Worm (Caenorhabditis elegans) whole organism, late embryonic: ENCODE data around the gene srab-3.
"Not testable (repeated sequence)": the region's sequence is repeated elsewhere in the genome, so short reads cannot be mapped to it uniquely, and the experiment has no call there.

Experiments
- C08G9.2 ChIP-seq: sonication (generic microtip); optimal IDR thresholded peaks from 2 replicates; lab custom pipeline; 2016; ENCODE audit warnings: mild to moderate bottlenecking, missing genetic modification characterization, moderate library complexity, missing compliant biosample characterization
- C38D4.7 ChIP-seq: fragments of 200-800 bp; sonication (Bioruptor generic); optimal IDR thresholded peaks from 2 replicates; lab custom pipeline; 2018; ENCODE audit warnings: mild to moderate bottlenecking, missing genetic modification characterization, moderate library complexity, missing compliant biosample characterization
- F13H6.1 ChIP-seq: sonication (generic microtip); optimal IDR thresholded peaks from 2 replicates; lab custom pipeline; 2016; ENCODE audit warnings: missing genetic modification characterization, missing compliant biosample characterization
- K02D7.2 ChIP-seq: sonication (generic microtip); optimal IDR thresholded peaks from 2 replicates; lab custom pipeline; 2017; ENCODE audit warnings: mild to moderate bottlenecking, missing genetic modification characterization, missing compliant biosample characterization
- T23F11.4 ChIP-seq: fragments of 200-800 bp; sonication (Bioruptor generic); optimal IDR thresholded peaks from 2 replicates; lab custom pipeline; 2018; ENCODE audit warnings: mild to moderate bottlenecking, missing genetic modification characterization, missing compliant biosample characterization
- Y22D7AL.16 ChIP-seq: sonication (generic microtip); optimal IDR thresholded peaks from 2 replicates; lab custom pipeline; 2016; ENCODE audit warnings: missing genetic modification characterization, missing compliant biosample characterization
- ceh-14 ChIP-seq: sonication (generic microtip); optimal IDR thresholded peaks from 2 replicates; lab custom pipeline; 2016; ENCODE audit warnings: missing genotype, missing genetic modification characterization, missing compliant biosample characterization
- ceh-18 ChIP-seq: sonication (generic microtip); optimal IDR thresholded peaks from 2 replicates; lab custom pipeline; 2016; ENCODE audit warnings: missing genetic modification characterization, missing compliant biosample characterization
- ceh-19 ChIP-seq: fragments of 200-800 bp; sonication (Bioruptor generic); optimal IDR thresholded peaks from 2 replicates; lab custom pipeline; 2018; ENCODE audit warnings: mild to moderate bottlenecking, missing genetic modification characterization, missing compliant biosample characterization
- ceh-34 ChIP-seq: sonication (generic microtip); optimal IDR thresholded peaks from 2 replicates; lab custom pipeline; 2016; ENCODE audit warnings: mild to moderate bottlenecking, missing genetic modification characterization, missing compliant biosample characterization
- ceh-45 ChIP-seq: fragments of 200-800 bp; sonication (Bioruptor generic); IDR thresholded peaks from 2 replicates; pipeline ENCODE4 v1.3.6; 2022; ENCODE audit warnings: missing genetic modification reagents, missing genetic modification characterization, missing compliant biosample characterization
- che-1 ChIP-seq: sonication (generic microtip); optimal IDR thresholded peaks from 2 replicates; lab custom pipeline; 2016; ENCODE audit warnings: mild to moderate bottlenecking, missing genetic modification characterization, missing compliant biosample characterization
- dmd-4 ChIP-seq: sonication (generic microtip); optimal IDR thresholded peaks from 2 replicates; lab custom pipeline; 2016; ENCODE audit warnings: borderline replicate concordance, missing genetic modification characterization, missing compliant biosample characterization
- eyg-1 ChIP-seq: sonication (generic microtip); optimal IDR thresholded peaks from 2 replicates; lab custom pipeline; 2016; ENCODE audit warnings: missing genotype, missing genetic modification characterization, missing compliant biosample characterization
- gmeb-2 ChIP-seq: sonication (generic microtip); optimal IDR thresholded peaks from 2 replicates; lab custom pipeline; 2016; ENCODE audit warnings: missing genetic modification characterization, inconsistent platforms, missing compliant biosample characterization
- hlh-13 ChIP-seq: fragments of 200-800 bp; sonication (Bioruptor generic); optimal IDR thresholded peaks from 2 replicates; lab custom pipeline; 2018; ENCODE audit warnings: mild to moderate bottlenecking, missing genetic modification characterization, missing compliant biosample characterization
- hlh-30 ChIP-seq: sonication (generic microtip); optimal IDR thresholded peaks from 2 replicates; lab custom pipeline; 2017; ENCODE audit warnings: antibody characterized with exemption, missing genetic modification characterization, missing compliant biosample characterization; ENCODE audit not compliant: insufficient read depth
- hlh-6 ChIP-seq: sonication (generic microtip); optimal IDR thresholded peaks from 2 replicates; lab custom pipeline; 2016; ENCODE audit warnings: missing genotype, missing genetic modification characterization, missing compliant biosample characterization
- hlh-8 ChIP-seq: sonication (generic microtip); optimal IDR thresholded peaks from 2 replicates; lab custom pipeline; 2016; ENCODE audit warnings: missing genotype, missing genetic modification characterization, missing compliant biosample characterization
- lim-6 ChIP-seq: sonication (generic microtip); optimal IDR thresholded peaks from 2 replicates; lab custom pipeline; 2016; ENCODE audit warnings: missing genetic modification characterization, missing compliant biosample characterization
- madf-2 ChIP-seq: sonication (generic microtip); optimal IDR thresholded peaks from 2 replicates; lab custom pipeline; 2017; ENCODE audit warnings: missing genetic modification characterization, missing compliant biosample characterization
- mec-3 ChIP-seq: sonication (generic microtip); optimal IDR thresholded peaks from 2 replicates; lab custom pipeline; 2016; ENCODE audit warnings: borderline replicate concordance, missing genetic modification characterization, missing compliant biosample characterization
- nfya-1 ChIP-seq: sonication (generic microtip); optimal IDR thresholded peaks from 2 replicates; lab custom pipeline; 2017; ENCODE audit warnings: missing genetic modification characterization, mild to moderate bottlenecking, missing compliant biosample characterization, antibody characterized with exemption, moderate library complexity
- nhr-11 ChIP-seq: fragments of 150-350 bp; optimal IDR thresholded peaks from 2 replicates; lab custom pipeline; 2014; ENCODE audit warnings: missing biosample characterization, missing genetic modification characterization
- pag-3 ChIP-seq: sonication (generic microtip); optimal IDR thresholded peaks from 2 replicates; lab custom pipeline; 2016; ENCODE audit warnings: missing compliant biosample characterization, missing genetic modification characterization, borderline replicate concordance
- pat-9 ChIP-seq: fragments of 200-800 bp; sonication (Bioruptor generic); optimal IDR thresholded peaks from 2 replicates; lab custom pipeline; 2018; ENCODE audit warnings: mild to moderate bottlenecking, missing genetic modification characterization, moderate library complexity, missing compliant biosample characterization
- pha-2 ChIP-seq: sonication (generic microtip); optimal IDR thresholded peaks from 2 replicates; lab custom pipeline; 2017; ENCODE audit warnings: mild to moderate bottlenecking, missing genetic modification characterization, missing compliant biosample characterization
- pqm-1 ChIP-seq: sonication (generic microtip); optimal IDR thresholded peaks from 2 replicates; lab custom pipeline; 2016; ENCODE audit warnings: missing genetic modification characterization, missing compliant biosample characterization
- sox-2 ChIP-seq: fragments of 200-800 bp; sonication (Bioruptor generic); IDR thresholded peaks from 2 replicates; pipeline ENCODE4 v1.3.6; 2022; ENCODE audit warnings: missing genetic modification reagents, missing genetic modification characterization, missing compliant biosample characterization
- tbx-7 ChIP-seq: sonication (generic microtip); optimal IDR thresholded peaks from 2 replicates; lab custom pipeline; 2016; ENCODE audit warnings: missing genotype, missing genetic modification characterization, missing compliant biosample characterization
- unc-3 ChIP-seq, 2 experiments: fragments of 200-800 bp in 1 of 2; sonication (Bioruptor generic) in 1 of 2; sonication (generic microtip) in 1 of 2; conservative IDR thresholded peaks in 1 of 2; optimal IDR thresholded peaks in 1 of 2; 2 replicates each; pipeline versions ENCODE4 v1.3.6 to Lab custom; 2016 to 2022; ENCODE audit warnings: missing compliant biosample characterization in 2 of 2, missing genetic modification characterization in 2 of 2, missing genetic modification reagents in 1 of 2
- unc-42 ChIP-seq: sonication (generic microtip); optimal IDR thresholded peaks from 2 replicates; lab custom pipeline; 2016; ENCODE audit warnings: missing genotype, missing genetic modification characterization, missing compliant biosample characterization
- unc-55 ChIP-seq: sonication (generic microtip); optimal IDR thresholded peaks from 2 replicates; lab custom pipeline; 2017; ENCODE audit warnings: missing biosample characterization, missing genetic modification reagents, missing genetic modification characterization
- ztf-16 ChIP-seq: sonication (generic microtip); optimal IDR thresholded peaks from 2 replicates; lab custom pipeline; 2017; ENCODE audit warnings: missing genetic modification characterization, missing compliant biosample characterization

The srab-3 gene

DNA sequence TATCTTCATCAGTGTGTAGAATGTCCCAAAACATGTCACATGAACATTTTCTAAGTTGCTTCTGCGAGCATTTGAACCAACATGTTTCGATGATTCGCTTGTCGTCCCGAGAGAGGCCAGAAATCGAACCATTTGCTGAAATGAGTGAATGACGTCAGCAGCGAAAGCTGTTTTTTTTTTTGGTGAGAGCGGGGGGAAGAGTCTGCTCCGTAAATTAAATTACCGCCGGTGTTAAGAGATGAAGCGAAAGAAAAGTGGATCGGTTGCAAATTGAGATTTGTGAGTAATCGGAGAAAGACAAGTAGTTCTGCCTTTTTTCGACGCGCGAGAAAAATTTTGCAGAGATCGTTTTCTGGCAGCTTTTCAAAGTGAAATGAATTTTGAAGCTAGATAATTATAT lies 19.4 kb downstream of the srab-3 start:
- TF ChIP-seq ceh-19 (GFP tag; lab: Kevin White, UChicago) (no peak), dmd-4 (tag; lab: Kevin White, UChicago) (no peak), hlh-8 (no peak), unc-42 (tag; lab: Kevin White, UChicago) (peak; percentile 55)

DNA sequence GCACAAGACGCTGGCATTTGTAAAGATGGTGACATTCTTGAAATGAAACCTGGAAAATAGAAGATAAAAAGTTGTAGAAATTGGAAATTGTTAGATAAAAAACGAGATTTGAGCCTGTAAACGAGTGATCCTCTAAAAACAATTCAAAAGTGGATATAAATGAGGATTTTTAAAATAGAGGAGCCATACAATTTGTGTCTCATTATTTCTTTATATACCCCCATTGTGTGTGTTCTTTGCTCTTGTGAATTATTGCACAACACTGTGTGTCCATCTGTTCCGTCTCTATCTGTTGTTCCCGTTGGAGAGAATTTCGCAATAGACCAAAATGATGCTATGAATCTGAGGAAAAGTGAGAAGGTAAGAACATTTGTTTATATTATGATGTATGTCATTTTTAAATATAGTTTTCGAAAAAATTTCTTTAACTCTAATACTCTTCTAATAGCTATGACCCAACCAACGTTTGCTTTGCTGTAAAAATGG lies 20.8 kb downstream of the srab-3 start, which contains the start of gene Y58A7A.5:
Y58A7A.5 (minus strand) TSS at position 51 of the 486 bp plus-strand sequence.
- TF ChIP-seq C38D4.7 (no peak), ceh-34 (tag; lab: Kevin White, UChicago) (no peak), pqm-1 (tag; lab: Kevin White, UChicago) (no peak), eyg-1 (tag; lab: Kevin White, UChicago) (no peak), gmeb-2 (tag; lab: Kevin White, UChicago) (no peak), Y22D7AL.16 (tag; lab: Kevin White, UChicago) (no peak)

DNA sequence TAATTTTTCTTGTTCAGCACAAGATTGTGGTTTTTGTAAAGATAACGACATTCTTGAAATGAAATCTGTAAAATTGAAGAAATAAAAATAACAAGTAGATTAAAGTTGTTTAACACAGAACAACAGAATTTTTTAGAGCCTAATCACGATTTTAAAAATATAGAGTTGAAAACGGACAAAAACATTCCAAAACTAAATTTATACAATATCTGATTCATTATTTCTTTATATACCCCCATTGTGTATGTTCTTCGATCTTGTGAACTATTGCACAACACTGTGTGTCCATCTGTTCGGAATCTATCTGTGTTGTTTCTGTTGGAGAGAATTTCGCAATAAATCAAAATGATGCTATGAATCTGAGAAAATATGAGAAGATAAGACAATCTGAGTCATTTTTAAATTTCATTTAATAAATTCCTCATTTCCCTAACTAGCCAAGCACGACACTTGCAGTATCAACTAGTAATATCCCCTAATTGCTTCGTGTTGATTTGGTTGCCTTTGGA lies 22.7 kb downstream of the srab-3 start, which contains the start of gene Y58A7A.4:
Y58A7A.4 (minus strand) TSS at position 51 of the 509 bp plus-strand sequence.
- TF ChIP-seq nhr-11 (tag; lab: Kevin White, UChicago) (no peak), K02D7.2 (no peak), hlh-30 (tag; lab: Kevin White, UChicago) (no peak), pag-3 (tag; lab: Kevin White, UChicago) (no peak), T23F11.4 (no peak), pat-9 (no peak), hlh-13 (no peak), F13H6.1 (no peak), che-1 (tag; lab: Kevin White, UChicago) (no peak), unc-55 (GFP tag; lab: Kevin White, UChicago) (no peak), madf-2 (tag; lab: Kevin White, UChicago) (no peak), ceh-18 (tag; lab: Kevin White, UChicago) (no peak), ceh-14 (tag; lab: Kevin White, UChicago) (no peak), pha-2 (no peak), gmeb-2 (tag; lab: Kevin White, UChicago) (no peak), unc-42 (tag; lab: Kevin White, UChicago) (no peak), ceh-45 (GFP tag; lab: Robert Waterston, UW) (no peak), pqm-1 (tag; lab: Kevin White, UChicago) (no peak), lim-6 (tag; lab: Kevin White, UChicago) (no peak), hlh-6 (tag; lab: Kevin White, UChicago) (no peak)

DNA sequence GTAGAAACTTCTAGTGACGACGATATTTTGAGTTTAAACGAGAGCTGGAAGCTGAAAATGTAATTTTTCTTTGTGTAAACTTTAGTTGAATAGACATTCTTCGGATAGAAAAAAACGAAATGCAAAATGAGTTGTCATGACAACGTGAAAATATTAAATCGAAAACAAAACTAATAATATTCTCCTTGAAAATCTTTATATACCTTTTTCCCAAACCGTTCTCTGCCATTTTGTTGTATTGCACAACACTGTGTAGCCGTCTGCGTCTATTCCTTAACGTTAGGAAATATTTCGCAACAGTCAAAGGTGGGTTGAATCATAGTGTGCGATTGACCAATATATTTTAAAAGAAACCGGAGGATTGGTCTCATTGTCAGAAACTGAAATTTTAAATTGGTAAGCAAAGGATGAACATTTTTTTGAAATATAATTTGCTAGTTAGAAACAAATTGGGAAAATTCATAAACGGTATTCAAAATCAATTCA lies 26.8 kb downstream of the srab-3 start, which contains the start of gene Y58A7A.3:
Y58A7A.3 (minus strand) TSS at position 51 of the 486 bp plus-strand sequence.
- TF ChIP-seq mec-3 (tag; lab: Kevin White, UChicago) (no peak), tbx-7 (no peak), lim-6 (tag; lab: Kevin White, UChicago) (no peak), C08G9.2 (no peak), nfya-1 (tag; lab: Kevin White, UChicago) (peak; percentile 20), ztf-16 (no peak), dmd-4 (tag; lab: Kevin White, UChicago) (no peak)

DNA sequence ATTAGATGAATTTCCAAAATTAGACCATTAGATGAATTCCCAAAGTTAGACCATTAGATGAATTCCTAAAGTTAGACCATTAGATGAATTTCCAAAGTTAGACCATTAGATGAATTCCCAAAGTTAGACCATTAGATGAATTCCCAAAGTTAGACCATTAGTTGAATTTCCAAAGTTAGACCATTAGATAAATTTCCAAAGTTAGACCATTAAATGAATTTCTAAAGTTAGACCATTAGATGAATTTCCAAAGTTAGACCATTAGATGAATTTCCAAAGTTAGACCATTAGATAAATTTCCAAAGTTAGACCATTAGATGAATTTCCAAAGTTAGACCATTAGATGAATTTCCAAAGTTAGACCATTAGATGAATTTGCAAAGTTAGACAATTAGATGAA lies 32.4 kb downstream of the srab-3 start:
- TF ChIP-seq sox-2 (GFP tag; lab: Robert Waterston, UW) (0 out of 2 replicates have a peak, but pooled peaks have one; percentile 40), unc-3 (GFP tag; conservative IDR thresholded peaks at IDR 0.05; lab: Robert Waterston, UW) (peak; percentile 60), ceh-45 (GFP tag; lab: Robert Waterston, UW) (peak; percentile 84)
- TF ChIP-seq unc-3 (tag; optimal IDR thresholded peaks at IDR 0.05; lab: Kevin White, UChicago) = not testable (repeated sequence)
